Fruit fly (Drosophila melanogaster) whole organism, wandering third instar larva: ENCODE measurements around the gene Timp.

ENCODE experiments used
- Abd-B ChIP-seq: fragments of >200 bp; optimal IDR thresholded peaks from 2 replicates; lab custom pipeline; 2017; ENCODE audit warnings: missing biosample characterization, missing genetic modification characterization
- fru ChIP-seq: fragments of 200-800 bp; sonication (Bioruptor generic); optimal IDR thresholded peaks from 3 replicates; lab custom pipeline; 2016; ENCODE audit warnings: missing biosample characterization, mild to moderate bottlenecking, missing genetic modification characterization
- h ChIP-seq: fragments of 200-800 bp; sonication (Bioruptor generic); optimal IDR thresholded peaks from 3 replicates; lab custom pipeline; 2016; ENCODE audit warnings: missing biosample characterization, mild to moderate bottlenecking, missing genetic modification characterization
- pan ChIP-seq: fragments of >200 bp; optimal IDR thresholded peaks from 2 replicates; lab custom pipeline; 2017
- usp ChIP-seq: fragments of >200 bp; optimal IDR thresholded peaks from 2 replicates; lab custom pipeline; 2017; ENCODE audit warnings: missing biosample characterization, missing genetic modification characterization

DNA sequence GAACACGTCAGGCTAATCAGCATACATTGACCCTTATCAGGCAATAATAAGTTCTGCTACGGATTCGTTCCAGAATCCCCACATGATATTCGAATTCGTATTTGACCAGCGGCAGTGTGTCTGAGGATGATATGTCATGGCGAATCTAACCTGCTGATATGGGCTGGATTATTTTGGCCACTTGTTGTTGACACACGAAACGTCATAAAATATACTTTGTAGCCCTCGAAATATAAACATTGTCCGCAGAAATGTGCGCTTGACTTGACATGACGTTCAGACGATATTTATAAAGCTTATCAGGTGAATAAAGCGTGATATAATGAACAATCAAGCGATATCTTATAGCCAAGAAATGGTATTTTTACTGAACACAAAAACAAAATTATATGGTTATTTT lies 46.5 kb downstream of the Timp start:
- TF ChIP-seq Abd-B (GFP tag; lab: Kevin White, UChicago) (no peak), h (GFP tag; lab: Kevin White, UChicago) (no peak), fru (no peak), usp (GFP tag; lab: Kevin White, UChicago) (no peak), pan (lab: Kevin White, UChicago) (no peak)
